Fruit fly (Drosophila melanogaster): ENCODE measurements around the gene Hsp23.

The Hsp23 gene

DNA sequence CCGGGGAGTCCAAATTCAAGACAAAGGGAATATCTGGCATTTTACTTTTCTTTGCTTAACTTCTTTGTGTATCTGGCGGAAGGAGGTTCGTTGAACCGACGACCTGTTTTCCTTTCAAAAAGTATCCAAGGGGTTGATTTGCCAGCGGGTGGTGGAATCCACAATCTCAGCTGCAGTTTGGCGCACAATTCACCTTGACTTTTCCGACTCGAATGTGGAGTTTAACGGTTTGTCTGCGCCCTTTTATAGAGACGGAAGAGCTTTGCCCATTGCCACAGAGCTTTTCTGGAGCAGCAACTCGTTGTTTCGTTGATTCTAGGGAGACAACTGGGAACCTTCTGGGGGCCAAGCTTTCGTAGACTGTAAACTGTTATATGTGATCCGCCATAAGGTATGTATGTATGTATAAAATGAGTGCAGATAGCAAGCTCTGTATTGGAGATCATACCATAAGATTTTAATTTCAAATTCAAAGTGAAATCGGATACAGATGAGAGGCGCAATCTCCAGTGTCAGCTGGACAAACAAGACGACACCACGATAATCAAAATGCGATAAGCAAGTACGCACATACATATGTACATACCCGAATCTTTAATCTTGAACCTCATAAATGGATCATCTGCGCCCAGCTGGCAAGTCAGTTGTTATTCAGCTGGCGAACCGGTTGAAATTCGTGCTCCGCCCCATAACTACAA, 9.3 kb upstream of the Hsp23 start, which contains the start of the genes Hsp67Bc, CG4456 and Hsp22:
Gene Hsp67Bc (minus strand): TSS at position 220 of the 698 bp plus-strand sequence.
Gene CG4456 (plus strand): TSS at position 445 of the 698 bp plus-strand sequence.
Gene Hsp22 (plus strand): TSS at position 654 of the 698 bp plus-strand sequence.
- TF ChIP-seq Met (GFP tag; optimal IDR thresholded peaks at IDR 0.05) (no peak), CG4318 (GFP tag; optimal IDR thresholded peaks at IDR 0.05) (no peak), CG7368 (GFP tag; optimal IDR thresholded peaks at IDR 0.05) (no peak), lz (GFP tag; optimal IDR thresholded peaks at IDR 0.05) (no peak), svp (GFP tag) (peak; percentile 66), dsx (GFP tag; optimal IDR thresholded peaks at IDR 0.05; ENCODE audit: poor library complexity, severe bottlenecking) (peak; percentile 23), CG8119 (GFP tag; IDR thresholded peaks at IDR 0.05) (no peak), dac (GFP tag; optimal IDR thresholded peaks at IDR 0.05) (no peak), Gug (GFP tag; IDR thresholded peaks at IDR 0.05) (no peak), CG6276 (GFP tag; optimal IDR thresholded peaks at IDR 0.05) (no peak), CG10631 (GFP tag; optimal IDR thresholded peaks at IDR 0.05) (no peak), Hr38 (GFP tag; optimal IDR thresholded peaks at IDR 0.05) (no peak), fd85E (GFP tag; optimal IDR thresholded peaks at IDR 0.05) (no peak), CG15336 (GFP tag; IDR thresholded peaks at IDR 0.05) (no peak), ss (GFP tag; optimal IDR thresholded peaks at IDR 0.05) (peak; percentile 50 to 53), net (GFP tag; optimal IDR thresholded peaks at IDR 0.05) (no peak), Ets21C (GFP tag; optimal IDR thresholded peaks at IDR 0.05) (no peak), Smox (GFP tag; optimal IDR thresholded peaks at IDR 0.05) (no peak), topi (GFP tag; optimal IDR thresholded peaks at IDR 0.05) (no peak), CG6808 (GFP tag; optimal IDR thresholded peaks at IDR 0.05) (no peak), CG11294 (GFP tag; IDR thresholded peaks at IDR 0.05) (no peak), CG8319 (GFP tag; optimal IDR thresholded peaks at IDR 0.05) (no peak), CG6792 (GFP tag; optimal IDR thresholded peaks at IDR 0.05) (no peak), Eip75B (GFP tag; optimal IDR thresholded peaks at IDR 0.05) (peak; percentile 13), CG1621 (tag; optimal IDR thresholded peaks at IDR 0.05) (no peak), achi (GFP tag; optimal IDR thresholded peaks at IDR 0.05) (no peak), cyc (GFP tag; optimal IDR thresholded peaks at IDR 0.05) (no peak), Hr4 (GFP tag; optimal IDR thresholded peaks at IDR 0.05) (no peak), CG34406 (GFP tag; optimal IDR thresholded peaks at IDR 0.05) (no peak), Hr39 (GFP tag; optimal IDR thresholded peaks at IDR 0.05) (no peak), Sox15 (GFP tag; optimal IDR thresholded peaks at IDR 0.05) (no peak), CG32006 (GFP tag; optimal IDR thresholded peaks at IDR 0.05) (no peak), esn (GFP tag; optimal IDR thresholded peaks at IDR 0.05) (no peak), CG10669 (GFP tag; optimal IDR thresholded peaks at IDR 0.05) (no peak), Ets96B (tag; optimal IDR thresholded peaks at IDR 0.05) (no peak), fd59A (GFP tag; optimal IDR thresholded peaks at IDR 0.05) (no peak), OdsH (GFP tag; optimal IDR thresholded peaks at IDR 0.05) (no peak), CG16779 (tag; optimal IDR thresholded peaks at IDR 0.05) (no peak), CG6854 (GFP tag; optimal IDR thresholded peaks at IDR 0.05) (peak; percentile 18), CG6163 (GFP tag; IDR thresholded peaks at IDR 0.05) (no peak; the same call in 2 of the 3 replicates), CG31627 (GFP tag; optimal IDR thresholded peaks at IDR 0.05) (no peak), spab (GFP tag; optimal IDR thresholded peaks at IDR 0.05) (no peak), Sox14 (GFP tag; optimal IDR thresholded peaks at IDR 0.05) (peak; percentile 36), CG9139 (GFP tag; optimal IDR thresholded peaks at IDR 0.05) (no peak), Eip93F (GFP tag; optimal IDR thresholded peaks at IDR 0.05) (no peak), CG11902 (GFP tag; optimal IDR thresholded peaks at IDR 0.05) (no peak), Lpt (GFP tag; optimal IDR thresholded peaks at IDR 0.05) (no peak), Sox102F (GFP tag; optimal IDR thresholded peaks at IDR 0.05) (no peak), salr (GFP tag; optimal IDR thresholded peaks at IDR 0.05) (no peak), CG11762 (GFP tag; optimal IDR thresholded peaks at IDR 0.05; ENCODE audit: insufficient read depth) (no peak), eg (GFP tag; IDR thresholded peaks at IDR 0.05) (0 out of 3 replicates have a peak, but pooled peaks have one; percentile 21), fkh (GFP tag; optimal IDR thresholded peaks at IDR 0.05) (peak; percentile 60)
